Worm (Caenorhabditis elegans) whole organism, young adult: ENCODE results near the gene ZC178.2.
"Not testable (repeated sequence)": the region's sequence is repeated elsewhere in the genome, so short reads cannot be mapped to it uniquely, and the experiment has no call there.

Source experiments
- B0035.1 ChIP-seq: sonication (generic microtip); optimal IDR thresholded peaks from 2 replicates; lab custom pipeline; 2016; ENCODE audit warnings: missing genetic modification characterization, mild to moderate bottlenecking, missing compliant biosample characterization, missing genotype, missing genetic modification reagents
- F22D6.2 ChIP-seq: sonication (generic microtip); optimal IDR thresholded peaks from 2 replicates; lab custom pipeline; 2016; ENCODE audit warnings: mild to moderate bottlenecking, missing genetic modification characterization, missing compliant biosample characterization
- F23B12.7 ChIP-seq: sonication (generic microtip); optimal IDR thresholded peaks from 2 replicates; lab custom pipeline; 2017; ENCODE audit warnings: missing genetic modification characterization, mild to moderate bottlenecking, missing compliant biosample characterization, antibody characterized with exemption, moderate library complexity; ENCODE audit not compliant: insufficient read depth
- F39B2.1 ChIP-seq: fragments of 200-800 bp; sonication (Bioruptor generic); IDR thresholded peaks from 2 replicates; pipeline ENCODE4 v1.3.6; 2022; ENCODE audit warnings: missing genetic modification reagents, missing genetic modification characterization, missing compliant biosample characterization
- K12H6.12 ChIP-seq: fragments of 200-800 bp; sonication (Bioruptor generic); optimal IDR thresholded peaks from 2 replicates; lab custom pipeline; 2018; ENCODE audit warnings: mild to moderate bottlenecking, missing genetic modification characterization, missing compliant biosample characterization
- T07F8.4 ChIP-seq: sonication (generic microtip); optimal IDR thresholded peaks from 2 replicates; lab custom pipeline; 2016; ENCODE audit warnings: mild to moderate bottlenecking, missing genetic modification characterization, moderate library complexity, missing compliant biosample characterization
- T26A5.8 ChIP-seq: sonication (generic microtip); optimal IDR thresholded peaks from 2 replicates; lab custom pipeline; 2016; ENCODE audit warnings: missing genetic modification characterization, missing compliant biosample characterization
- Y79H2A.3 ChIP-seq: fragments of 200-800 bp; sonication (Bioruptor generic); conservative IDR thresholded peaks from 2 replicates; pipeline ENCODE4 v1.3.6; 2022; ENCODE audit warnings: missing genetic modification reagents, missing genetic modification characterization, missing compliant biosample characterization
- bed-1 ChIP-seq: fragments of 200-800 bp; sonication (Bioruptor generic); IDR thresholded peaks from 2 replicates; pipeline ENCODE4 v1.3.6; 2022; ENCODE audit warnings: missing genetic modification reagents, missing genetic modification characterization, missing compliant biosample characterization
- ccch-3 ChIP-seq: fragments of 200-800 bp; sonication (Bioruptor generic); optimal IDR thresholded peaks from 2 replicates; lab custom pipeline; 2018; ENCODE audit warnings: mild to moderate bottlenecking, missing genetic modification characterization, missing compliant biosample characterization
- chd-7 ChIP-seq: sonication (generic microtip); optimal IDR thresholded peaks from 2 replicates; lab custom pipeline; 2016; ENCODE audit warnings: mild to moderate bottlenecking, missing genetic modification characterization, moderate library complexity, missing compliant biosample characterization
- dox-1 ChIP-seq: fragments of 200-800 bp; sonication (Bioruptor generic); IDR thresholded peaks from 2 replicates; pipeline ENCODE4 v1.3.6; 2022; ENCODE audit warnings: missing genetic modification reagents, missing genetic modification characterization, missing compliant biosample characterization
- efl-1 ChIP-seq: fragments of 150-350 bp; optimal IDR thresholded peaks from 2 replicates; lab custom pipeline; 2014; ENCODE audit warnings: missing biosample characterization, missing genetic modification reagents, missing genetic modification characterization
- lin-26 ChIP-seq: fragments of 200-800 bp; sonication (Bioruptor generic); IDR thresholded peaks from 2 replicates; pipeline ENCODE4 v1.3.6; 2022; ENCODE audit warnings: missing genetic modification reagents, missing genetic modification characterization, missing compliant biosample characterization
- lsl-1 ChIP-seq: fragments of 200-800 bp; sonication (Bioruptor generic); optimal IDR thresholded peaks from 2 replicates; lab custom pipeline; 2018; ENCODE audit warnings: mild to moderate bottlenecking, missing genetic modification characterization, moderate library complexity, missing compliant biosample characterization
- madf-10 ChIP-seq: sonication (generic microtip); optimal IDR thresholded peaks from 2 replicates; lab custom pipeline; 2016; ENCODE audit warnings: mild to moderate bottlenecking, missing genetic modification characterization, missing compliant biosample characterization
- madf-8 ChIP-seq: fragments of 200-800 bp; sonication (Bioruptor generic); conservative IDR thresholded peaks from 2 replicates; pipeline ENCODE4 v1.3.6; 2022; ENCODE audit warnings: missing genetic modification reagents, missing genetic modification characterization, missing compliant biosample characterization
- mel-28 ChIP-seq: sonication (generic microtip); optimal IDR thresholded peaks from 2 replicates; lab custom pipeline; 2016; ENCODE audit warnings: borderline replicate concordance, mild to moderate bottlenecking, missing genetic modification characterization, missing compliant biosample characterization
- mxl-1 ChIP-seq: sonication (generic microtip); optimal IDR thresholded peaks from 2 replicates; lab custom pipeline; 2016; ENCODE audit warnings: missing genetic modification characterization, missing compliant biosample characterization
- nfya-1 ChIP-seq: sonication (generic microtip); optimal IDR thresholded peaks from 2 replicates; lab custom pipeline; 2017; ENCODE audit warnings: antibody characterized with exemption, missing compliant biosample characterization, missing genetic modification characterization, borderline replicate concordance; ENCODE audit not compliant: insufficient read depth
- nfyb-1 ChIP-seq: fragments of 200-800 bp; sonication (Bioruptor generic); IDR thresholded peaks from 2 replicates; pipeline ENCODE4 v1.3.6; 2022; ENCODE audit warnings: missing genetic modification reagents, missing genetic modification characterization, missing compliant biosample characterization
- nhr-179 ChIP-seq: sonication (generic microtip); optimal IDR thresholded peaks from 2 replicates; lab custom pipeline; 2016; ENCODE audit warnings: mild to moderate bottlenecking, missing genetic modification characterization, missing compliant biosample characterization
- nhr-27 ChIP-seq: fragments of 200-800 bp; sonication (Bioruptor generic); optimal IDR thresholded peaks from 2 replicates; lab custom pipeline; 2018; ENCODE audit warnings: mild to moderate bottlenecking, missing genetic modification characterization, moderate library complexity, missing compliant biosample characterization
- nhr-90 ChIP-seq: sonication (generic microtip); optimal IDR thresholded peaks from 2 replicates; lab custom pipeline; 2016; ENCODE audit warnings: missing genotype, mild to moderate bottlenecking, missing genetic modification characterization, missing compliant biosample characterization
- sdz-38 ChIP-seq: sonication (generic microtip); optimal IDR thresholded peaks from 2 replicates; lab custom pipeline; 2016; ENCODE audit warnings: missing genotype, missing genetic modification characterization, missing compliant biosample characterization
- snpc-1.1 ChIP-seq: sonication (generic microtip); optimal IDR thresholded peaks from 2 replicates; lab custom pipeline; 2017; ENCODE audit warnings: missing genetic modification characterization, mild to moderate bottlenecking, missing compliant biosample characterization, antibody characterized with exemption, moderate library complexity, missing genotype, missing genetic modification reagents; ENCODE audit not compliant: insufficient read depth
- snpc-1.3 ChIP-seq: sonication (generic microtip); optimal IDR thresholded peaks from 2 replicates; lab custom pipeline; 2017; ENCODE audit warnings: missing genetic modification characterization, mild to moderate bottlenecking, missing compliant biosample characterization, antibody characterized with exemption, moderate library complexity, missing genotype, missing genetic modification reagents; ENCODE audit not compliant: insufficient read depth
- sptf-2 ChIP-seq: fragments of 200-800 bp; sonication (Bioruptor generic); optimal IDR thresholded peaks from 2 replicates; lab custom pipeline; 2018; ENCODE audit warnings: mild to moderate bottlenecking, missing genetic modification characterization, missing compliant biosample characterization
- unc-62 ChIP-seq: fragments of 150-350 bp; optimal IDR thresholded peaks from 2 replicates; lab custom pipeline; 2014; ENCODE audit warnings: missing biosample characterization, missing genetic modification reagents, missing genetic modification characterization
- xnd-1 ChIP-seq: sonication (generic microtip); optimal IDR thresholded peaks from 2 replicates; lab custom pipeline; 2016; ENCODE audit warnings: missing genotype, missing genetic modification reagents, missing genetic modification characterization, missing compliant biosample characterization
- zfh-2 ChIP-seq: fragments of 200-800 bp; sonication (Bioruptor generic); conservative IDR thresholded peaks from 2 replicates; pipeline ENCODE4 v1.3.6; 2022; ENCODE audit warnings: missing genetic modification reagents, missing genetic modification characterization, missing compliant biosample characterization

The ZC178.2 gene

ce11 chrV:8727077-8727476, 15.3 kb upstream of the ZC178.2 start, which contains the start of gene ZC196.9:
Gene ZC196.9 (minus strand): TSS chrV:8727177.
- TF ChIP-seq nhr-27 (tag; lab: Kevin White, UChicago) = no peak
- no peak for TF ChIP-seq Y79H2A.3 (GFP tag; lab: Robert Waterston, UW)
- no peak for TF ChIP-seq lsl-1 (GFP tag; lab: Kevin White, UChicago)
- no peak for TF ChIP-seq lin-26 (GFP tag; lab: Robert Waterston, UW)
- TF ChIP-seq xnd-1 (tag; lab: Kevin White, UChicago) = no peak
- no peak for TF ChIP-seq snpc-1.3 (tag; lab: Kevin White, UChicago)
- no peak for TF ChIP-seq ccch-3 (GFP tag; lab: Kevin White, UChicago)
- TF ChIP-seq nhr-90 (tag; lab: Kevin White, UChicago) = no peak
- no peak for TF ChIP-seq T07F8.4 (tag; lab: Kevin White, UChicago)
- TF ChIP-seq nfya-1 = no peak
- no peak for TF ChIP-seq snpc-1.1 (tag; lab: Kevin White, UChicago)
- TF ChIP-seq, all 124 proteins: peak for 0

- TF ChIP-seq T07F8.4 (tag; lab: Kevin White, UChicago); F39B2.1 (GFP tag; lab: Robert Waterston, UW); K12H6.12 (tag; lab: Kevin White, UChicago): not testable (repeated sequence)
These were observed 14.4 kb upstream of the ZC178.2 start, which contains the start of gene droe-8 for ce11 chrV:8726228-8726627. Gene droe-8 (plus strand): TSS chrV:8726528.

- TF ChIP-seq nfyb-1, zfh-2, dox-1 (GFP tag; lab: Robert Waterston, UW): not testable (repeated sequence)
These were observed 10.3 kb upstream of the ZC178.2 start, which contains the start of gene ZC196.8 for ce11 chrV:8722160-8722559. Gene ZC196.8 (minus strand): TSS chrV:8722260.

ce11 chrV:8718399-8718798, 6.6 kb upstream of the ZC178.2 start:
- TF ChIP-seq unc-62 (GFP tag; lab: Kevin White, UChicago) (no peak), F22D6.2 (tag; lab: Kevin White, UChicago) (no peak), chd-7 (no peak), efl-1 (GFP tag; lab: Kevin White, UChicago) (no peak), xnd-1 (tag; lab: Kevin White, UChicago) (no peak), mxl-1 (tag; lab: Kevin White, UChicago) (no peak), bed-1 (GFP tag; lab: Robert Waterston, UW) (no peak)

ce11 chrV:8716175-8716574, 4.4 kb upstream of the ZC178.2 start, which contains the start of gene glr-5:
Gene glr-5 (plus strand): TSS chrV:8716495.
- TF ChIP-seq sptf-2 (GFP tag; lab: Kevin White, UChicago) (no peak), B0035.1 (tag; lab: Kevin White, UChicago) (no peak), madf-8 (GFP tag; lab: Robert Waterston, UW) (no peak), T26A5.8 (tag; lab: Kevin White, UChicago) (no peak), sdz-38 (no peak), F23B12.7 (tag; lab: Kevin White, UChicago) (no peak), nhr-179 (tag; lab: Kevin White, UChicago) (no peak), mel-28 (tag; lab: Kevin White, UChicago) (no peak), madf-10 (tag; lab: Kevin White, UChicago) (no peak)
